Worm (Caenorhabditis elegans) whole organism, young adult: ENCODE data around the gene fkh-4.

Experiments
- C06A6.2 ChIP-seq: fragments of 200-800 bp; sonication (Bioruptor generic); conservative IDR thresholded peaks from 2 replicates; pipeline ENCODE4 v1.3.6; 2022; ENCODE audit warnings: missing genetic modification characterization, missing compliant biosample characterization
- F57A8.1 ChIP-seq: fragments of 200-800 bp; sonication (Bioruptor generic); optimal IDR thresholded peaks from 2 replicates; lab custom pipeline; 2018; ENCODE audit warnings: mild to moderate bottlenecking, missing genetic modification characterization, moderate library complexity, missing compliant biosample characterization
- T26A5.8 ChIP-seq: sonication (generic microtip); optimal IDR thresholded peaks from 2 replicates; lab custom pipeline; 2016; ENCODE audit warnings: missing genetic modification characterization, missing compliant biosample characterization
- ceh-100 ChIP-seq: fragments of 200-800 bp; sonication (Bioruptor generic); IDR thresholded peaks from 2 replicates; pipeline ENCODE4 v1.3.6; 2022; ENCODE audit warnings: missing genetic modification reagents, missing genetic modification characterization, missing compliant biosample characterization
- ceh-40 ChIP-seq: fragments of 200-800 bp; sonication (Bioruptor generic); IDR thresholded peaks from 2 replicates; pipeline ENCODE4 v1.3.6; 2022; ENCODE audit warnings: missing genetic modification characterization, missing compliant biosample characterization
- dox-1 ChIP-seq: fragments of 200-800 bp; sonication (Bioruptor generic); IDR thresholded peaks from 2 replicates; pipeline ENCODE4 v1.3.6; 2022; ENCODE audit warnings: missing genetic modification reagents, missing genetic modification characterization, missing compliant biosample characterization
- egl-44 ChIP-seq: fragments of 200-800 bp; sonication (Bioruptor generic); IDR thresholded peaks from 2 replicates; pipeline ENCODE4 v1.3.6; 2022; ENCODE audit warnings: missing genetic modification reagents, missing genetic modification characterization, missing compliant biosample characterization
- hlh-12 ChIP-seq: sonication (generic microtip); optimal IDR thresholded peaks from 2 replicates; lab custom pipeline; 2016; ENCODE audit warnings: missing genetic modification characterization, missing compliant biosample characterization
- hsf-1 ChIP-seq: fragments of 200-800 bp; sonication (Bioruptor generic); IDR thresholded peaks from 2 replicates; pipeline ENCODE4 v1.3.6; 2022; ENCODE audit warnings: missing genetic modification reagents, missing genetic modification characterization, missing compliant biosample characterization
- lag-1 ChIP-seq: fragments of 200-800 bp; sonication (Bioruptor generic); IDR thresholded peaks from 2 replicates; pipeline ENCODE4 v1.3.6; 2022; ENCODE audit warnings: missing genetic modification reagents, missing genetic modification characterization, missing compliant biosample characterization
- let-526 ChIP-seq: fragments of 200-800 bp; sonication (Bioruptor generic); IDR thresholded peaks from 2 replicates; pipeline ENCODE4 v1.3.6; 2022; ENCODE audit warnings: missing genetic modification reagents, missing genetic modification characterization, missing compliant biosample characterization
- lir-1 ChIP-seq: fragments of 200-800 bp; sonication (Bioruptor generic); conservative IDR thresholded peaks from 2 replicates; pipeline ENCODE4 v1.3.6; 2022; ENCODE audit warnings: missing genetic modification reagents, missing genetic modification characterization, missing compliant biosample characterization
- madf-6 ChIP-seq: fragments of 200-800 bp; sonication (Bioruptor generic); IDR thresholded peaks from 2 replicates; pipeline ENCODE4 v1.3.6; 2022; ENCODE audit warnings: missing genetic modification reagents, missing genetic modification characterization, missing compliant biosample characterization
- rcor-1 ChIP-seq: fragments of 200-800 bp; sonication (Bioruptor generic); IDR thresholded peaks from 2 replicates; pipeline ENCODE4 v1.3.6; 2022; ENCODE audit warnings: missing genetic modification reagents, missing genetic modification characterization, missing compliant biosample characterization
- repo-1 ChIP-seq: sonication (generic microtip); optimal IDR thresholded peaks from 2 replicates; lab custom pipeline; 2017; ENCODE audit warnings: mild to moderate bottlenecking, missing genetic modification characterization, missing compliant biosample characterization
- xnd-1 ChIP-seq: sonication (generic microtip); optimal IDR thresholded peaks from 2 replicates; lab custom pipeline; 2016; ENCODE audit warnings: missing genotype, missing genetic modification reagents, missing genetic modification characterization, missing compliant biosample characterization

Gene fkh-4

ce11 chrX:13383273-13383672, 45.4 kb downstream of the fkh-4 start (continued):
- TF ChIP-seq hsf-1 (GFP tag; lab: Robert Waterston, UW) (no peak), F57A8.1 (GFP tag; lab: Kevin White, UChicago) (no peak)

DNA sequence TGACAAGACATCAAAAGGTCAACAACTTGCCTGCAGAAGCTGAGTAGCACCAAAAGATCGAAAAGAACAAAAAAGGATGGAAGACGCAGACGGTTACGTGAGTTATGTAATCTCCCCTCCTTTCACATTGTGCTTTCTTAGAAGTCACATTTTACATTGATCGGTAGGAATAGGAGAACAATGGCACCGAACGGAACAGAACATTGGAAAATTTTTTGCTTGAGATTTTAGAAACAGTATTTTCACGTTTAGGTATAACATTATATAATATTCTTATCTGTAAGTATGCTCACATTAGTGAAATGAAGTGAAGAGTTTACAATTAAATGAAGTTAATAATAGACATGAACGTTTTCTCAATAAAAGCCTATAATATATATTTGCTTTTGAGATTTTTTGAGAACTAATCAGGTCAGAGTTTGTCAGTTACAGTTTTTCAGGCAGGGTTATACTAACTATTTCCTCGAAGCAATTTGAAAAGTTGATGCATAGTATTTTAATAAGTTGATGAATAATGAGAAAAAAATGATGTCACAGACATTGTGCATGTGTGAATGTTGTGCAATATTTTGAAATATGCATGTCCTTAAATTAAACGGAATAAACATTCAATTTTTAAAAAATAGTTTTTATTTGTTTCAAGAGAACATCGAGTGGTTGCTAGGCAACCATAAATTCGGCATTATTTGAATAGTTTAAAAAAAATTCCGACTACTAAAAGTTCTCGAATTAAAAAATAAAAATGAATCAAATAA, 47.5 kb downstream of the fkh-4 start:
- TF ChIP-seq madf-6 (GFP tag; lab: Robert Waterston, UW): no peak
- TF ChIP-seq C06A6.2 (GFP tag; lab: Robert Waterston, UW): no peak
- no peak for TF ChIP-seq lag-1
- TF ChIP-seq egl-44 (GFP tag; lab: Robert Waterston, UW): no peak
- TF ChIP-seq repo-1 (tag; lab: Kevin White, UChicago): no peak
- TF ChIP-seq let-526 (GFP tag; lab: Robert Waterston, UW): no peak
- TF ChIP-seq dox-1 (GFP tag; lab: Robert Waterston, UW): no peak
- no peak for TF ChIP-seq ceh-100 (GFP tag; lab: Robert Waterston, UW)
- no peak for TF ChIP-seq xnd-1 (tag; lab: Kevin White, UChicago)
- TF ChIP-seq ceh-40 (GFP tag; lab: Robert Waterston, UW): no peak
- TF ChIP-seq T26A5.8 (tag; lab: Kevin White, UChicago): no peak
- no peak for TF ChIP-seq lir-1 (GFP tag; lab: Robert Waterston, UW)
- TF ChIP-seq hlh-12 (tag; lab: Kevin White, UChicago): no peak
- TF ChIP-seq, all 124 proteins: peak for 0

- no peak for TF ChIP-seq rcor-1 (GFP tag; lab: Robert Waterston, UW)
These were observed 49.6 kb downstream of the fkh-4 start for ce11 chrX:13379072-13379471.
